Worm (Caenorhabditis elegans): ENCODE results near the gene str-141.
"Not testable (repeated sequence)": the region's sequence is repeated elsewhere in the genome, so short reads cannot be mapped to it uniquely, and the experiment has no call there.

The str-141 gene

ce11 chrV:11286114-11286513 is 37.5 kb downstream of the str-141 start, which contains the start of gene C03E10.3:
TSS of gene C03E10.3 (plus strand) at chrV:11286414.
- not testable (repeated sequence) for TF ChIP-seq lin-11 (tag; optimal IDR thresholded peaks at IDR 0.05); ama-1 (optimal IDR thresholded peaks at IDR 0.05); elt-1 (tag; optimal IDR thresholded peaks at IDR 0.05)

- TF ChIP-seq ceh-16 (tag; optimal IDR thresholded peaks at IDR 0.05) (no peak), sma-3 (GFP tag; optimal IDR thresholded peaks at IDR 0.05) (no peak), peb-1 (tag; optimal IDR thresholded peaks at IDR 0.05) (no peak), lin-39 (tag; optimal IDR thresholded peaks at IDR 0.05) (no peak), nhr-129 (tag; optimal IDR thresholded peaks at IDR 0.05) (no peak), nhr-11 (tag; optimal IDR thresholded peaks at IDR 0.05) (no peak), mab-5 (tag; optimal IDR thresholded peaks at IDR 0.05) (no peak)
These were observed 41.3 kb downstream of the str-141 start, which contains the start of gene gly-20 for ce11 chrV:11282272-11282671. TSS of gene gly-20 (plus strand) at chrV:11282572.

- TF ChIP-seq nhr-21 (tag; optimal IDR thresholded peaks at IDR 0.05): peak; percentile 5
- TF ChIP-seq lsy-2 (tag; optimal IDR thresholded peaks at IDR 0.05): peak in 1 of 2 experiments; percentile 25
- TF ChIP-seq zag-1 (tag; optimal IDR thresholded peaks at IDR 0.05): no peak
- peak; percentile 26 for TF ChIP-seq C34F6.9 (tag; optimal IDR thresholded peaks at IDR 0.05)
- TF ChIP-seq sma-9 (GFP tag; optimal IDR thresholded peaks at IDR 0.05): peak; percentile 30
- TF ChIP-seq sma-9 (tag; optimal IDR thresholded peaks at IDR 0.05): no peak
- TF ChIP-seq unc-55 (GFP tag; optimal IDR thresholded peaks at IDR 0.05): peak; percentile 11
These were observed 42.0 kb downstream of the str-141 start for ce11 chrV:11281414-11282209.

ce11 chrV:11279564-11279963 is 44.1 kb downstream of the str-141 start:
- TF ChIP-seq nhr-25 (tag; optimal IDR thresholded peaks at IDR 0.05) (no peak), nhr-237 (tag; optimal IDR thresholded peaks at IDR 0.05) (no peak), nhr-10 (tag; optimal IDR thresholded peaks at IDR 0.05) (no peak), R02D3.7 (tag; optimal IDR thresholded peaks at IDR 0.05) (no peak), ceh-82 (tag; optimal IDR thresholded peaks at IDR 0.05) (no peak), sma-3 (GFP tag; optimal IDR thresholded peaks at IDR 0.05) (no peak), unc-39 (tag; optimal IDR thresholded peaks at IDR 0.05) (no peak), unc-55 (GFP tag; optimal IDR thresholded peaks at IDR 0.05) (no peak), elt-3 (tag; optimal IDR thresholded peaks at IDR 0.05) (no peak), peb-1 (tag; optimal IDR thresholded peaks at IDR 0.05) (no peak), crh-2 (tag; optimal IDR thresholded peaks at IDR 0.05) (no peak), lsy-2 (tag; optimal IDR thresholded peaks at IDR 0.05) (no peak), ZK546.5 (tag; optimal IDR thresholded peaks at IDR 0.05) (no peak), egl-27 (tag; optimal IDR thresholded peaks at IDR 0.05) (no peak)

- TF ChIP-seq alr-1 (tag; optimal IDR thresholded peaks at IDR 0.05): no peak
- TF ChIP-seq lin-11 (tag; optimal IDR thresholded peaks at IDR 0.05): no peak
- no peak for TF ChIP-seq R02D3.7 (tag; optimal IDR thresholded peaks at IDR 0.05)
These were observed 50.8 kb downstream of the str-141 start, which contains the start of gene clec-223 for ce11 chrV:11272848-11273247. TSS of gene clec-223 (plus strand) at chrV:11273148.

Measured in whole organism, L2 larva.